Worm (Caenorhabditis elegans) whole organism, L2 larva: ENCODE measurements around the gene W01G7.4.

ENCODE experiments used
- C34F6.9 ChIP-seq: fragments of 150-350 bp; optimal IDR thresholded peaks from 2 replicates; lab custom pipeline; 2014; ENCODE audit warnings: missing biosample characterization, missing genetic modification characterization
- F13H6.1 ChIP-seq: sonication (generic microtip); optimal IDR thresholded peaks from 2 replicates; lab custom pipeline; 2016; ENCODE audit warnings: missing genetic modification characterization, missing compliant biosample characterization
- Y55F3AM.14 ChIP-seq: fragments of 200-800 bp; sonication (Bioruptor generic); optimal IDR thresholded peaks from 2 replicates; lab custom pipeline; 2018; ENCODE audit warnings: mild to moderate bottlenecking, missing genetic modification characterization, missing compliant biosample characterization
- ZK546.5 ChIP-seq: sonication (generic microtip); optimal IDR thresholded peaks from 2 replicates; lab custom pipeline; 2017; ENCODE audit warnings: missing biosample characterization, missing genetic modification characterization
- aly-2 ChIP-seq: fragments of 150-350 bp; optimal IDR thresholded peaks from 2 replicates; lab custom pipeline; 2014; ENCODE audit warnings: missing biosample characterization, missing genetic modification characterization
- blmp-1 ChIP-seq: sonication (generic microtip); optimal IDR thresholded peaks from 2 replicates; lab custom pipeline; 2017; ENCODE audit warnings: missing genetic modification characterization, mild to moderate bottlenecking, missing compliant biosample characterization, antibody characterized with exemption, moderate library complexity; ENCODE audit not compliant: insufficient read depth
- ceh-16 ChIP-seq: fragments of 150-350 bp; optimal IDR thresholded peaks from 2 replicates; lab custom pipeline; 2014; ENCODE audit warnings: missing biosample characterization, missing genetic modification characterization
- ceh-82 ChIP-seq: fragments of 150-350 bp; optimal IDR thresholded peaks from 2 replicates; lab custom pipeline; 2014; ENCODE audit warnings: missing biosample characterization, missing genetic modification characterization
- crh-2 ChIP-seq: sonication (generic microtip); optimal IDR thresholded peaks from 2 replicates; lab custom pipeline; 2017; ENCODE audit warnings: missing biosample characterization, missing genetic modification characterization
- egl-27 ChIP-seq: sonication (generic microtip); optimal IDR thresholded peaks from 3 replicates; lab custom pipeline; 2017; ENCODE audit warnings: missing biosample characterization, missing genetic modification reagents, missing genetic modification characterization
- elt-1 ChIP-seq: fragments of 150-350 bp; optimal IDR thresholded peaks from 2 replicates; lab custom pipeline; 2014; ENCODE audit warnings: missing biosample characterization, missing genetic modification characterization
- elt-3 ChIP-seq: sonication (generic microtip); optimal IDR thresholded peaks from 2 replicates; lab custom pipeline; 2017; ENCODE audit warnings: missing biosample characterization, missing genetic modification characterization
- gmeb-1 ChIP-seq: fragments of 150-350 bp; optimal IDR thresholded peaks from 2 replicates; lab custom pipeline; 2014; ENCODE audit warnings: missing biosample characterization, missing genetic modification characterization
- lin-11 ChIP-seq: fragments of 150-350 bp; sonication (generic microtip); optimal IDR thresholded peaks from 2 replicates; lab custom pipeline; 2014; ENCODE audit warnings: missing biosample characterization, missing genetic modification characterization, inconsistent platforms, mixed read lengths
- lin-39 ChIP-seq: fragments of 150-350 bp; optimal IDR thresholded peaks from 2 replicates; lab custom pipeline; 2014; ENCODE audit warnings: missing biosample characterization, missing genetic modification reagents, missing genetic modification characterization
- lsy-2 ChIP-seq, 2 experiments: fragments of 150-350 bp in 1 of 2; sonication (generic microtip) in 1 of 2; optimal IDR thresholded peaks; 2 replicates each; lab custom pipeline; 2014 to 2017; ENCODE audit warnings: missing biosample characterization in 2 of 2, missing genetic modification characterization in 2 of 2
- mab-5 ChIP-seq: fragments of 150-350 bp; optimal IDR thresholded peaks from 2 replicates; lab custom pipeline; 2014; ENCODE audit warnings: missing biosample characterization, missing genetic modification characterization
- mbf-1 ChIP-seq: sonication (generic microtip); optimal IDR thresholded peaks from 2 replicates; lab custom pipeline; 2017; ENCODE audit warnings: missing biosample characterization, missing genetic modification characterization
- mdl-1 ChIP-seq, 2 experiments: fragments of 150-350 bp in 1 of 2; sonication (generic microtip) in 1 of 2; optimal IDR thresholded peaks; 2 replicates each; lab custom pipeline; 2017; ENCODE audit warnings: missing biosample characterization in 2 of 2, missing genetic modification characterization in 2 of 2
- nhr-12 ChIP-seq: fragments of 150-350 bp; optimal IDR thresholded peaks from 2 replicates; lab custom pipeline; 2014; ENCODE audit warnings: missing biosample characterization, missing genetic modification characterization
- nhr-21 ChIP-seq: fragments of 150-350 bp; optimal IDR thresholded peaks from 2 replicates; lab custom pipeline; 2014; ENCODE audit warnings: missing biosample characterization, missing genetic modification characterization
- nhr-23 ChIP-seq: fragments of 150-350 bp; optimal IDR thresholded peaks from 2 replicates; lab custom pipeline; 2014; ENCODE audit warnings: missing biosample characterization, missing genetic modification reagents, missing genetic modification characterization
- nhr-237 ChIP-seq: fragments of 150-350 bp; optimal IDR thresholded peaks from 2 replicates; lab custom pipeline; 2014; ENCODE audit warnings: missing biosample characterization, missing genetic modification characterization
- nhr-25 ChIP-seq: fragments of 150-350 bp; sonication (generic microtip); optimal IDR thresholded peaks from 3 replicates; lab custom pipeline; 2014; ENCODE audit warnings: missing biosample characterization, missing genetic modification characterization
- nhr-6 ChIP-seq: fragments of 150-350 bp; optimal IDR thresholded peaks from 2 replicates; lab custom pipeline; 2014; ENCODE audit warnings: missing biosample characterization, missing genetic modification characterization
- nhr-77 ChIP-seq: fragments of 150-350 bp; optimal IDR thresholded peaks from 2 replicates; lab custom pipeline; 2014; ENCODE audit warnings: missing biosample characterization, missing genetic modification characterization
- skn-1 ChIP-seq: sonication (generic microtip); optimal IDR thresholded peaks from 2 replicates; lab custom pipeline; 2017; ENCODE audit warnings: missing biosample characterization, missing genetic modification characterization
- sma-3 ChIP-seq: sonication (generic microtip); optimal IDR thresholded peaks from 2 replicates; lab custom pipeline; 2016; ENCODE audit warnings: missing genetic modification reagents, missing genetic modification characterization, missing compliant biosample characterization
- sma-9 ChIP-seq, 2 experiments: fragments of 150-350 bp in 1 of 2; sonication (generic microtip) in 1 of 2; optimal IDR thresholded peaks; 2 replicates each; lab custom pipeline; 2014 to 2016; ENCODE audit warnings: missing genetic modification characterization in 2 of 2, mild to moderate bottlenecking in 1 of 2, missing biosample characterization in 1 of 2, missing compliant biosample characterization in 1 of 2, missing genetic modification reagents in 1 of 2, moderate library complexity in 1 of 2
- snpc-4 ChIP-seq: fragments of 150-350 bp; optimal IDR thresholded peaks from 2 replicates; lab custom pipeline; 2014; ENCODE audit warnings: missing biosample characterization, missing genetic modification characterization
- unc-55 ChIP-seq: fragments of 150-350 bp; sonication (generic microtip); optimal IDR thresholded peaks from 3 replicates; lab custom pipeline; 2014; ENCODE audit warnings: missing biosample characterization, missing genetic modification reagents, missing genetic modification characterization
- unc-62 ChIP-seq: fragments of 150-350 bp; optimal IDR thresholded peaks from 2 replicates; lab custom pipeline; 2014; ENCODE audit warnings: missing biosample characterization, missing genetic modification reagents, missing genetic modification characterization
- zag-1 ChIP-seq: fragments of 150-350 bp; optimal IDR thresholded peaks from 2 replicates; lab custom pipeline; 2014; ENCODE audit warnings: missing biosample characterization, missing genetic modification characterization
- ztf-11 ChIP-seq: sonication (generic microtip); optimal IDR thresholded peaks from 2 replicates; lab custom pipeline; 2017; ENCODE audit warnings: missing biosample characterization, missing genetic modification characterization

W01G7.4 gene

ce11 chrII:14098348-14098747 is 37.8 kb downstream of the W01G7.4 start:
- TF ChIP-seq F13H6.1 (no peak), nhr-6 (tag; lab: Kevin White, UChicago) (no peak), skn-1 (tag; lab: Kevin White, UChicago) (no peak), elt-1 (tag; lab: Kevin White, UChicago) (no peak), sma-9 (GFP tag; optimal IDR thresholded peaks at IDR 0.05; lab: Kevin White, UChicago) (no peak), sma-9 (tag; optimal IDR thresholded peaks at IDR 0.05; lab: Kevin White, UChicago) (no peak), snpc-4 (tag; lab: Kevin White, UChicago) (no peak)
- TF ChIP-seq, all 48 proteins: peak for 0

DNA sequence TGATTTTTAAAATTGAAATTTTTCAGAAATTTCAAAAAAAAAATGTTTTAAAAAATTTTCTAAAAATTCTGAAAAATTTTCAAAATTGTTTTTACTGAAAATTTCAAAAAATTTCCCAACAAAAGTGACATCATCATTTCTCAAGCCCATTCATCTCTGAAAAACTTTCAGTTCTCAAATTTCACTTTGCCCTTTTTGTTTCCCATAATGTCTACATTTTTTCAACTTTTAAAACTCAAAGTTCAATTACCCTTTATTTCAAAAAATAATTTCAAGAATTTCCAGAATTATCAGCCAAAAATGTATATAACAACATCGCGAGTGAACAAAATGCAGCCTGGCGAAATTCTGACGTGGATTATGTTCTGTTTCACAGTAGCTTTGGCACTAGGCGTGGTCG is 40.4 kb downstream of the W01G7.4 start, which contains the start of gene bkip-1:
Gene bkip-1 (plus strand): TSS at position 301 of the 400 bp plus-strand sequence.
- TF ChIP-seq sma-9 (GFP tag; optimal IDR thresholded peaks at IDR 0.05; lab: Kevin White, UChicago) (no peak), sma-9 (tag; optimal IDR thresholded peaks at IDR 0.05; lab: Kevin White, UChicago) (no peak), unc-62 (GFP tag; lab: Kevin White, UChicago) (no peak), ceh-16 (tag; lab: Kevin White, UChicago) (no peak), mdl-1 (tag; optimal IDR thresholded peaks at IDR 0.05; lab: Kevin White, UChicago) (no peak), mbf-1 (no peak), blmp-1 (tag; lab: Kevin White, UChicago) (no peak), elt-3 (tag; lab: Kevin White, UChicago) (no peak), lin-39 (tag; lab: Kevin White, UChicago) (no peak), nhr-21 (tag; lab: Kevin White, UChicago) (no peak), lsy-2 (tag; optimal IDR thresholded peaks at IDR 0.05; lab: Kevin White, UChicago) (no peak), ztf-11 (tag; lab: Kevin White, UChicago) (no peak), Y55F3AM.14 (no peak), nhr-12 (no peak), zag-1 (tag; lab: Kevin White, UChicago) (no peak), nhr-237 (tag; lab: Kevin White, UChicago) (no peak), nhr-23 (no peak), sma-3 (GFP tag; lab: Kevin White, UChicago) (no peak), nhr-77 (no peak), crh-2 (tag; lab: Kevin White, UChicago) (no peak)

- TF ChIP-seq C34F6.9 (tag; lab: Kevin White, UChicago), result peak; percentile 53
- no peak for TF ChIP-seq elt-3 (tag; lab: Kevin White, UChicago)
- no peak for TF ChIP-seq sma-3 (GFP tag; lab: Kevin White, UChicago)
- peak; percentile 30 for TF ChIP-seq unc-55 (GFP tag; lab: Kevin White, UChicago)
- no peak for TF ChIP-seq blmp-1 (tag; lab: Kevin White, UChicago)
- TF ChIP-seq lsy-2 (tag; optimal IDR thresholded peaks at IDR 0.05; lab: Kevin White, UChicago), result peak in 1 of 2 experiments; percentile 11
Measured at ce11 chrII:14102112-14102511, 41.6 kb downstream of the W01G7.4 start.

DNA sequence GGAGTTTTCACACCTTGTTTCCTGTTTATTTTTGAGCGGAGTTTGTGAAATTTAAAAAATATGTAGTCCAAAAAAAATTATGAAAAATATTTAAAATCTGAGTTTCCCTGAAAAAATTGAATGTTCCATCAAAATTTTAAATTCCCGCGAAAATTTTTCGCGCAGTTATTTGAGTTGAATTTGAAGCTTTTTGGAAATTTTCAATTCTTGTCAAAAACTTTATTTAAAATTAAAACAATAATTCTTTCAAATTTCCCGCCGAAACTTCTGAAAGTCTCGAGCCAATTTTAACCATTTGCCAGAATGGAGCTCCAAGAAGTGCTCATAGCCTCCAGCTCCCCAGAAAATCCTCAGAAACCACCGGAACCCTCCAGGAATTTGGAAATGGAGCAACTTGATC is 43.9 kb downstream of the W01G7.4 start, which contains the start of gene gur-4:
Gene gur-4 (plus strand): TSS at position 301 of the 400 bp plus-strand sequence.
- TF ChIP-seq egl-27 (tag; lab: Kevin White, UChicago), result no peak
- TF ChIP-seq nhr-23, result no peak
- no peak for TF ChIP-seq gmeb-1 (tag; lab: Kevin White, UChicago)
- no peak for TF ChIP-seq ceh-82 (tag; lab: Kevin White, UChicago)
- no peak for TF ChIP-seq ceh-16 (tag; lab: Kevin White, UChicago)
- TF ChIP-seq elt-3 (tag; lab: Kevin White, UChicago), result no peak
- TF ChIP-seq nhr-21 (tag; lab: Kevin White, UChicago), result no peak
- no peak for TF ChIP-seq unc-62 (GFP tag; lab: Kevin White, UChicago)
- no peak for TF ChIP-seq lin-11 (tag; lab: Kevin White, UChicago)
- no peak for TF ChIP-seq aly-2
- no peak for TF ChIP-seq ZK546.5 (tag; lab: Kevin White, UChicago)
- no peak for TF ChIP-seq mdl-1 (tag; optimal IDR thresholded peaks at IDR 0.05; lab: Kevin White, UChicago)
- TF ChIP-seq mab-5 (tag; lab: Kevin White, UChicago), result no peak
- TF ChIP-seq nhr-25 (tag; lab: Kevin White, UChicago), result no peak
